Worm (Caenorhabditis elegans): ENCODE measurements around the gene T14B4.9.

T14B4.9 gene

DNA sequence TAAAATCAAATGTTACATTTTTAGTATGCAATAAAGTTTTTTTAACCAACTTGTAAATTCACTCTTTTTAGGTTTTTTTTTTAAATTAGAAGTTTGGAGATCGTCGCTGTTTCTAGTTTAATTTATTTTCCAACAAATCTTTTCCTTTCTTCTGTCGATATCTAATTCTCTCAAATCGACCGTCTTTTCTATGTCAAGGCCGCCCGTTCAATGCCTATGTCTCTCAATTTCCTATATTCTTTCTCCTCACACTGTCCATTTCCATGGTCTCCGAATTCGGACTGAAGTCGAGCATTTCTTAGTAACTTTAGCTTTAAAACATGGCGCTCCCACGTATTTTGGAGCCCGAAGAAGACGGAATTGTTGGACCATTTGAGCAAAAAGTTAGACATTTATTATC lies 17.0 kb downstream of the T14B4.9 start, which contains the start of the genes T14B4.5 and T14B4.20:
Gene T14B4.5 (plus strand): TSS at position 226 of the 400 bp plus-strand sequence.
Gene T14B4.20 (plus strand): TSS at position 264 of the 400 bp plus-strand sequence.
- TF ChIP-seq C16A3.4 (tag; optimal IDR thresholded peaks at IDR 0.05) = no peak
- peak; percentile 80 for TF ChIP-seq blmp-1 (tag; optimal IDR thresholded peaks at IDR 0.05)

DNA sequence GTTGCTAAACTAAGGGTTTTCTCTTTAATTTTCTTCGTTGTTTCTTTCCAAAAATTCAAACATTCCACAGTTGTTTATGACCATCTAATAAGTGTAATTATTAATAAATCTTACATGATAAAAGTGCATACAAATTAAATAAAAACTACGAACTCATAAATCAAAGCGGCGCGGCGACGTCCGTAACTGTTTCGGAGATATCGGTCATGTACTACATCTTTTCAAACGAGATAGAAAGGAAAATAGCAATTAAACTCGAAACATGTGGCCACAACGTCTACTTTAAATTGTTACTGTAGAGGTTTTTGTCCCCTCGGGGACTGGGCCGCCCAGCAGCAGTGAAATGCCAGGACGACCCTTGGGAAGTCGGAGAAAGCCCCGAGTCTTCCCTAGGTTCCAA lies 17.8 kb downstream of the T14B4.9 start:
- peak; percentile 86 for TF ChIP-seq blmp-1 (tag; optimal IDR thresholded peaks at IDR 0.05)
- no peak for TF ChIP-seq egl-27 (tag; optimal IDR thresholded peaks at IDR 0.05)

ce11 chrII:6713832-6714342 lies 19.7 kb downstream of the T14B4.9 start, which contains the start of gene dpy-2:
TSS of gene dpy-2 (plus strand) at chrII:6714292.
- TF ChIP-seq blmp-1 (tag; optimal IDR thresholded peaks at IDR 0.05) (peak; percentile 99), nhr-76 (tag; optimal IDR thresholded peaks at IDR 0.05) (no peak), elt-3 (tag; optimal IDR thresholded peaks at IDR 0.05) (peak in 1 of 6 experiments; percentile 11)

- TF ChIP-seq C04F5.9 (tag; optimal IDR thresholded peaks at IDR 0.05) = no peak
- TF ChIP-seq lin-35 (GFP tag; optimal IDR thresholded peaks at IDR 0.05) = no peak
- no peak for TF ChIP-seq hlh-4 (tag; optimal IDR thresholded peaks at IDR 0.05)
- TF ChIP-seq F16B12.6 (tag; optimal IDR thresholded peaks at IDR 0.05) = no peak
- no peak for TF ChIP-seq nhr-28 (tag; optimal IDR thresholded peaks at IDR 0.05)
- TF ChIP-seq nhr-77 (tag; optimal IDR thresholded peaks at IDR 0.05) = no peak
- TF ChIP-seq lin-14 (GFP tag; optimal IDR thresholded peaks at IDR 0.05) = no peak
- no peak for TF ChIP-seq isw-1 (GFP tag; IDR thresholded peaks at IDR 0.05)
- TF ChIP-seq aha-1 (tag; optimal IDR thresholded peaks at IDR 0.05) = no peak
- no peak for TF ChIP-seq nhr-19 (GFP tag; conservative IDR thresholded peaks at IDR 0.05)
- TF ChIP-seq zag-1 (tag; optimal IDR thresholded peaks at IDR 0.05) = no peak
- no peak for TF ChIP-seq Y116A8C.19 (tag; optimal IDR thresholded peaks at IDR 0.05; ENCODE audit: borderline replicate concordance)
- TF ChIP-seq irx-1 (tag; optimal IDR thresholded peaks at IDR 0.05) = no peak
- TF ChIP-seq nhr-76 (tag; optimal IDR thresholded peaks at IDR 0.05) = no peak
Observed at ce11 chrII:6713003-6713402, 20.6 kb downstream of the T14B4.9 start.

- peak; percentile 64 for TF ChIP-seq nhr-85 (tag)
- TF ChIP-seq lir-3 (tag; optimal IDR thresholded peaks at IDR 0.05; ENCODE audit: poor library complexity) = no peak
- TF ChIP-seq blmp-1 (tag; optimal IDR thresholded peaks at IDR 0.05) = peak; percentile 99
- no peak for TF ChIP-seq skn-1 (tag; optimal IDR thresholded peaks at IDR 0.05)
- no peak for TF ChIP-seq egl-13 (tag; optimal IDR thresholded peaks at IDR 0.05)
- TF ChIP-seq lin-14 (GFP tag; optimal IDR thresholded peaks at IDR 0.05) = peak; percentile 42
- peak in 2 of 6 experiments; percentile 87 to 98 for TF ChIP-seq elt-3 (tag; optimal IDR thresholded peaks at IDR 0.05)
Observed at ce11 chrII:6712177-6712981, 21.2 kb downstream of the T14B4.9 start, which contains the start of the genes dpy-10 and T14B4.19. TSS of gene dpy-10 (minus strand) at chrII:6712227. TSS of gene T14B4.19 (minus strand) at chrII:6712931.

DNA sequence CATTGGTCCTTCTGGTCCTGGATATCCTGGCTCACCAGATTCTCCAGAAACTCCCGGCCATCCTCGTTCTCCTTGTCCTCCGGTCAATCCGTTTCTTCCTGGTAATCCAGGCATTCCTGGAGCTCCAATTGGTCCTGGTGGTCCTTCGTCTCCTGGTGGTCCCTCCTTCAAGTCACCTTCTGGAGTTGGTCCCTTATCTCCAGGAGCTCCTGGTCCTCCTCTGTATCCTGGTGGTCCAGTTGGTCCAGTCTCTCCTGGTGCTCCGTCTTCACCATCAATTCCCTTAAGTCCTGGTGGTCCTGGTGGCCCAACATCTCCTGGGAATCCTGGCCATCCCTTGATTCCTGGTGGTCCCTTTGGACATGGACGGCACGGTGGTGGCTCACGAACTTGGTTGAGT lies 23.0 kb downstream of the T14B4.9 start:
- TF ChIP-seq nhr-76 (tag; optimal IDR thresholded peaks at IDR 0.05) (no peak), efl-1 (optimal IDR thresholded peaks at IDR 0.05) (no peak), efl-1 (GFP tag; optimal IDR thresholded peaks at IDR 0.05 in 1 of 2) (peak in 1 of 2 experiments; percentile 14)

DNA sequence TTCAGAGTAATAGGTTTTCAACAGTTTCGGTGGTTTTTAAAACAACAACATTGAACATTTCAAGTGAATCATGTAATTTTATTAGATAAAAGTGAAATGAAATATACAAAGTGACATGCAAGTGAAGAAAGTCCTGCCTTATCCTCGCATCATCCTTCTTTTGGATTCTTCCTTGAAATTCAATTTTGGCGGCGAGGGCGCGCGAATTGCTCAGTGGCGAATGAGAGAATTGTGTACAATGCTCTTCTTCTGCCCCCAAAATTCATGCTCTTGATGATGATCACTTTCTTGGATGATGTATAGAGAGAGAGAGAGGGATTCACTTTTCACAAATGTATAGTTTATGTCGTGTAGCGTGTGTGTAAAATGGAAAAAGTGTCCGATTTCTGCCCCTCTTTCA lies 23.9 kb downstream of the T14B4.9 start:
- TF ChIP-seq lin-14 (GFP tag; optimal IDR thresholded peaks at IDR 0.05) = peak; percentile 49
- no peak for TF ChIP-seq mep-1 (tag; optimal IDR thresholded peaks at IDR 0.05)
- peak; percentile 29 for TF ChIP-seq blmp-1 (tag; optimal IDR thresholded peaks at IDR 0.05)
- peak; percentile 67 for TF ChIP-seq fkh-10 (GFP tag; optimal IDR thresholded peaks at IDR 0.05)

All from whole organism, L1 larva.